Fruit fly (Drosophila melanogaster) whole organism, embryonic: ENCODE results near the gene CG3165.

ENCODE experiments used
- B-H2 ChIP-seq: fragments of 200-800 bp; sonication (Bioruptor generic); optimal IDR thresholded peaks from 2 replicates; lab custom pipeline; 2018; ENCODE audit warnings: missing biosample characterization, mild to moderate bottlenecking, missing genetic modification characterization
- BtbVII ChIP-seq: fragments of 200-800 bp; sonication (Bioruptor generic); optimal IDR thresholded peaks from 3 replicates; lab custom pipeline; 2017; ENCODE audit warnings: missing biosample characterization, mild to moderate bottlenecking, missing genetic modification characterization
- CG10431 ChIP-seq: fragments of 200-800 bp; sonication (Bioruptor generic); optimal IDR thresholded peaks from 3 replicates; lab custom pipeline; 2018; ENCODE audit warnings: missing biosample characterization, mild to moderate bottlenecking, missing genetic modification characterization
- CG11093 ChIP-seq: fragments of 200-800 bp; sonication (Bioruptor generic); IDR thresholded peaks from 3 replicates; pipeline ENCODE4 v1.3.6; 2022; ENCODE audit warnings: missing biosample characterization, missing genetic modification characterization
- CG11247 ChIP-seq: fragments of 200-800 bp; sonication (Bioruptor generic); IDR thresholded peaks from 2 replicates; pipeline ENCODE4 v1.3.6; 2022; ENCODE audit warnings: missing biosample characterization, missing genetic modification characterization
- CG11560 ChIP-seq: fragments of 200-800 bp; sonication (Bioruptor generic); IDR thresholded peaks from 3 replicates; pipeline ENCODE4 v1.3.6; 2022; ENCODE audit warnings: missing biosample characterization, missing genetic modification characterization
- CG13424 ChIP-seq: fragments of 200-800 bp; sonication (Bioruptor generic); optimal IDR thresholded peaks from 2 replicates; lab custom pipeline; 2019; ENCODE audit warnings: missing biosample characterization, mild to moderate bottlenecking, missing genetic modification characterization, moderate library complexity
- CG15479 ChIP-seq: fragments of 200-800 bp; sonication (Bioruptor generic); optimal IDR thresholded peaks from 3 replicates; lab custom pipeline; 2019; ENCODE audit warnings: missing biosample characterization, mild to moderate bottlenecking, missing genetic modification characterization, moderate library complexity
- CG16779 ChIP-seq: fragments of 200-800 bp; sonication (Bioruptor generic); IDR thresholded peaks from 2 replicates; pipeline ENCODE4 v1.3.6; 2022; ENCODE audit warnings: missing biosample characterization, missing genetic modification characterization
- CG16813 ChIP-seq: fragments of 200-800 bp; sonication (Bioruptor generic); IDR thresholded peaks from 3 replicates; pipeline ENCODE4 v1.3.6; 2022; ENCODE audit warnings: missing biosample characterization, missing genetic modification characterization; ENCODE audit not compliant: partially characterized antibody
- CG3065 ChIP-seq: fragments of 200-800 bp; sonication (Bioruptor generic); optimal IDR thresholded peaks from 2 replicates; lab custom pipeline; 2016; ENCODE audit warnings: missing biosample characterization, missing genetic modification characterization
- CG31388 ChIP-seq: fragments of 200-800 bp; sonication (Bioruptor generic); optimal IDR thresholded peaks from 2 replicates; lab custom pipeline; 2016; ENCODE audit warnings: missing biosample characterization, missing genetic modification characterization
- CG3281 ChIP-seq: fragments of 200-800 bp; sonication (Bioruptor generic); optimal IDR thresholded peaks from 3 replicates; lab custom pipeline; 2017; ENCODE audit warnings: missing biosample characterization, mild to moderate bottlenecking, missing genetic modification characterization
- CG6791 ChIP-seq: fragments of 200-800 bp; sonication (Bioruptor generic); IDR thresholded peaks from 3 replicates; pipeline ENCODE4 v1.3.6; 2022; ENCODE audit warnings: missing biosample characterization, missing genetic modification characterization; ENCODE audit not compliant: partially characterized antibody
- CG6813 ChIP-seq: fragments of 200-800 bp; sonication (Bioruptor generic); optimal IDR thresholded peaks from 2 replicates; lab custom pipeline; 2017; ENCODE audit warnings: missing biosample characterization, missing genetic modification characterization, mild to moderate bottlenecking, moderate library complexity, missing genetic modification reagents
- CG8388 ChIP-seq: fragments of 200-800 bp; sonication (Bioruptor generic); optimal IDR thresholded peaks from 2 replicates; lab custom pipeline; 2019; ENCODE audit warnings: missing biosample characterization, mild to moderate bottlenecking, missing genetic modification characterization, moderate library complexity
- CG8924 ChIP-seq: fragments of 200-800 bp; optimal IDR thresholded peaks from 3 replicates; lab custom pipeline; 2019; ENCODE audit warnings: missing biosample characterization, mild to moderate bottlenecking, missing genetic modification characterization, moderate library complexity
- CkIIα-i1 ChIP-seq: fragments of 200-800 bp; sonication (Bioruptor generic); IDR thresholded peaks from 2 replicates; pipeline ENCODE4 v1.3.6; 2022; ENCODE audit warnings: missing biosample characterization, missing genetic modification characterization
- Eip74EF ChIP-seq, 2 experiments: fragments of 200-800 bp in 1 of 2; fragments of >200 bp in 1 of 2; sonication (Bioruptor generic) in 1 of 2; optimal IDR thresholded peaks; 2 replicates each; lab custom pipeline; 2017 to 2019; ENCODE audit warnings: missing biosample characterization in 2 of 2, missing genetic modification characterization in 2 of 2, mild to moderate bottlenecking in 1 of 2, moderate library complexity in 1 of 2
- Fer3 ChIP-seq: fragments of 200-800 bp; sonication (Bioruptor generic); optimal IDR thresholded peaks from 2 replicates; lab custom pipeline; 2018; ENCODE audit warnings: missing biosample characterization, mild to moderate bottlenecking, missing genetic modification characterization, moderate library complexity
- H2.0 ChIP-seq: fragments of 200-800 bp; sonication (Bioruptor generic); IDR thresholded peaks from 2 replicates; pipeline ENCODE4 v1.3.6; 2022; ENCODE audit warnings: missing biosample characterization, missing genetic modification characterization
- HLH3B ChIP-seq: fragments of 200-800 bp; sonication (Bioruptor generic); IDR thresholded peaks from 2 replicates; pipeline ENCODE4 v1.3.6; 2022; ENCODE audit warnings: missing biosample characterization, missing genetic modification characterization
- Lim3 ChIP-seq: fragments of 200-800 bp; sonication (Bioruptor generic); IDR thresholded peaks from 2 replicates; pipeline ENCODE4 v1.3.6; 2022; ENCODE audit warnings: missing biosample characterization, missing genetic modification characterization
- Mad ChIP-seq: fragments of 200-800 bp; sonication (Bioruptor generic); optimal IDR thresholded peaks from 2 replicates; lab custom pipeline; 2016; ENCODE audit warnings: missing biosample characterization, missing genetic modification characterization
- Mes4 ChIP-seq: fragments of 200-800 bp; sonication (Bioruptor generic); optimal IDR thresholded peaks from 2 replicates; lab custom pipeline; 2016; ENCODE audit warnings: missing biosample characterization, missing genetic modification characterization
- TFAM ChIP-seq: fragments of 200-800 bp; sonication (Bioruptor generic); optimal IDR thresholded peaks from 2 replicates; lab custom pipeline; 2017; ENCODE audit warnings: missing biosample characterization, missing genetic modification characterization, inconsistent platforms
- YL-1 ChIP-seq: fragments of 200-800 bp; sonication (Bioruptor generic); optimal IDR thresholded peaks from 3 replicates; lab custom pipeline; 2017; ENCODE audit warnings: missing biosample characterization, mild to moderate bottlenecking, missing genetic modification characterization
- ac ChIP-seq: fragments of 200-800 bp; sonication (Bioruptor generic); optimal IDR thresholded peaks from 3 replicates; lab custom pipeline; 2017; ENCODE audit warnings: missing biosample characterization, mild to moderate bottlenecking, missing genetic modification characterization
- btn ChIP-seq: fragments of 200-800 bp; sonication (Bioruptor generic); optimal IDR thresholded peaks from 2 replicates; lab custom pipeline; 2016; ENCODE audit warnings: missing biosample characterization, missing genetic modification characterization
- cad ChIP-seq: fragments of >200 bp; optimal IDR thresholded peaks from 2 replicates; lab custom pipeline; 2017; ENCODE audit warnings: missing biosample characterization, missing genetic modification characterization
- cg ChIP-seq: fragments of 200-800 bp; sonication (Bioruptor generic); optimal IDR thresholded peaks from 3 replicates; lab custom pipeline; 2019; ENCODE audit warnings: missing biosample characterization, mild to moderate bottlenecking, missing genetic modification characterization, moderate library complexity
- crc ChIP-seq: fragments of 200-800 bp; sonication (Bioruptor generic); optimal IDR thresholded peaks from 2 replicates; lab custom pipeline; 2016; ENCODE audit warnings: missing biosample characterization, missing genetic modification characterization
- danr ChIP-seq: fragments of 200-800 bp; sonication (Bioruptor generic); IDR thresholded peaks from 2 replicates; pipeline ENCODE4 v1.3.6; 2022; ENCODE audit warnings: missing biosample characterization, missing genetic modification characterization
- dati ChIP-seq: fragments of 200-800 bp; sonication (Bioruptor generic); IDR thresholded peaks from 2 replicates; pipeline ENCODE4 v1.3.6; 2022; ENCODE audit warnings: missing biosample characterization, missing genetic modification characterization
- ewg ChIP-seq: fragments of 200-800 bp; sonication (Bioruptor generic); optimal IDR thresholded peaks from 3 replicates; lab custom pipeline; 2017; ENCODE audit warnings: mild to moderate bottlenecking, missing biosample characterization, missing genetic modification reagents, missing genetic modification characterization
- fd64A ChIP-seq: fragments of 200-800 bp; sonication (Bioruptor generic); optimal IDR thresholded peaks from 3 replicates; lab custom pipeline; 2018; ENCODE audit warnings: missing biosample characterization, mild to moderate bottlenecking, missing genetic modification characterization
- gcm ChIP-seq: fragments of 200-800 bp; sonication (Bioruptor generic); optimal IDR thresholded peaks from 2 replicates; lab custom pipeline; 2019; ENCODE audit warnings: missing biosample characterization, mild to moderate bottlenecking, missing genetic modification characterization, moderate library complexity
- hb ChIP-seq: fragments of 200-800 bp; sonication (Bioruptor generic); IDR thresholded peaks from 3 replicates; pipeline ENCODE4 v1.3.6; 2022; ENCODE audit warnings: missing biosample characterization, missing genetic modification characterization; ENCODE audit not compliant: partially characterized antibody
- kah ChIP-seq: fragments of 200-800 bp; sonication (Bioruptor generic); optimal IDR thresholded peaks from 2 replicates; lab custom pipeline; 2018; ENCODE audit warnings: missing biosample characterization, mild to moderate bottlenecking, missing genetic modification characterization
- kay ChIP-seq: fragments of 200-800 bp; sonication (Bioruptor generic); optimal IDR thresholded peaks from 2 replicates; lab custom pipeline; 2016; ENCODE audit warnings: missing biosample characterization, missing genetic modification characterization
- maf-S ChIP-seq: fragments of 200-800 bp; sonication (Bioruptor generic); optimal IDR thresholded peaks from 2 replicates; lab custom pipeline; 2016; ENCODE audit warnings: missing biosample characterization, missing genetic modification characterization
- pan ChIP-seq, 4 experiments: fragments of >200 bp in 3 of 4; fragments of 200-800 bp in 1 of 4; sonication (Bioruptor generic) in 1 of 4; optimal IDR thresholded peaks in 3 of 4; IDR thresholded peaks in 1 of 4; 2 replicates each; pipeline versions ENCODE4 v1.3.6 to Lab custom; 2017 to 2022; ENCODE audit warnings: missing biosample characterization in 2 of 4, missing genetic modification characterization in 2 of 4, mixed read lengths in 1 of 4
- pros ChIP-seq: fragments of 200-800 bp; sonication (Bioruptor generic); optimal IDR thresholded peaks from 3 replicates; lab custom pipeline; 2019; ENCODE audit warnings: missing biosample characterization, mild to moderate bottlenecking, missing genetic modification characterization, moderate library complexity
- sisA ChIP-seq: fragments of 200-800 bp; sonication (Bioruptor generic); IDR thresholded peaks from 2 replicates; pipeline ENCODE4 v1.3.6; 2022; ENCODE audit warnings: missing biosample characterization, missing genetic modification characterization
- sr ChIP-seq: fragments of 200-800 bp; sonication (Bioruptor generic); IDR thresholded peaks from 3 replicates; pipeline ENCODE4 v1.3.6; 2022; ENCODE audit warnings: missing biosample characterization, missing genetic modification characterization
- tll ChIP-seq, 2 experiments: fragments of 200-800 bp in 1 of 2; fragments of >200 bp in 1 of 2; sonication (Bioruptor generic) in 1 of 2; optimal IDR thresholded peaks; 2 replicates each; lab custom pipeline; 2017 to 2019; ENCODE audit warnings: missing biosample characterization in 2 of 2, missing genetic modification characterization in 2 of 2, mild to moderate bottlenecking in 1 of 2, moderate library complexity in 1 of 2
- ttk ChIP-seq: fragments of 200-800 bp; sonication (Bioruptor generic); IDR thresholded peaks from 2 replicates; pipeline ENCODE4 v2.1.2; 2022; ENCODE audit warnings: missing biosample characterization, missing genetic modification characterization
- tup ChIP-seq: fragments of 200-800 bp; sonication (Bioruptor generic); optimal IDR thresholded peaks from 2 replicates; lab custom pipeline; 2016; ENCODE audit warnings: missing biosample characterization, mild to moderate bottlenecking, missing genetic modification characterization, moderate library complexity
- vnd ChIP-seq: fragments of 200-800 bp; sonication (Bioruptor generic); IDR thresholded peaks from 3 replicates; pipeline ENCODE4 v1.3.6; 2022; ENCODE audit warnings: missing biosample characterization, missing genetic modification characterization; ENCODE audit not compliant: partially characterized antibody
- z ChIP-seq: fragments of 200-800 bp; sonication (Bioruptor generic); IDR thresholded peaks from 3 replicates; pipeline ENCODE4 v1.3.6; 2022; ENCODE audit warnings: missing biosample characterization, missing genetic modification characterization

CG3165 gene

DNA sequence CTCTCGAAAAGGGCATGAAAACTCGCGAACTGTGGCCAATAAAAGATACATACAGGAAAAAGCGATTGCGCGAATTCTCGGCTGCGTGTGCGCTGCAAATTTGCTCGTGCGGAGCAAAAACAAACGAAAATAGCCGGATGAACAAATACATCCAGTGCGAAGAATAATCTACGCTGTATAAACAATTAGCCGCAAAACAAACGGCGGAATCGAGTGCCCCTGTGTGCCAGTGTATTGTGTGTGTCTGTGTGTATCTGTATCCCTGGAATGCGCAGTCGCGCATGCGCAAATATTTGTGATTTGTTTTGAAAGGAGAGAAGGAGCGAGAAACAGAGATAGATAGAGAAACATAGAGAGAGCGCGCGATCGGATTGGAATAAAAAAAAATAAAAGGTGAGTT lies 22.7 kb downstream of the CG3165 start (continued):
- TF ChIP-seq CG6791 (GFP tag; lab: Robert Waterston, UW) (peak; percentile 5; the same call in 1 of the 3 replicates), z (GFP tag; lab: Robert Waterston, UW) (no peak), CG16813 (GFP tag; lab: Robert Waterston, UW) (no peak), CG13424 (no peak), B-H2 (no peak), CG15479 (GFP tag; lab: Kevin White, UChicago) (peak; percentile 88), CG31388 (GFP tag; lab: Kevin White, UChicago) (no peak), crc (GFP tag; lab: Kevin White, UChicago) (no peak), BtbVII (GFP tag; lab: Kevin White, UChicago) (no peak), kay (GFP tag; lab: Kevin White, UChicago) (no peak), CG11247 (GFP tag; lab: Robert Waterston, UW) (no peak), CG8924 (tag; lab: Kevin White, UChicago) (no peak), ewg (GFP tag; lab: Kevin White, UChicago) (peak; percentile 49), TFAM (GFP tag; lab: Kevin White, UChicago) (no peak), sisA (GFP tag; lab: Robert Waterston, UW) (no peak), ttk (GFP tag; lab: Robert Waterston, UW) (no peak), H2.0 (GFP tag; lab: Robert Waterston, UW) (no peak), CG16779 (no peak), ac (peak; percentile 44), btn (GFP tag; lab: Kevin White, UChicago) (no peak), kah (GFP tag; lab: Kevin White, UChicago) (no peak), sr (GFP tag; lab: Robert Waterston, UW) (no peak), cg (GFP tag; lab: Kevin White, UChicago) (peak; percentile 23), vnd (GFP tag; lab: Robert Waterston, UW) (no peak), dati (GFP tag; lab: Robert Waterston, UW) (no peak), tll (GFP tag; optimal IDR thresholded peaks at IDR 0.05; lab: Kevin White, UChicago) (peak in 1 of 2 experiments; percentile 50), CG6813 (GFP tag; lab: Kevin White, UChicago) (no peak), CG3065 (GFP tag; lab: Kevin White, UChicago) (no peak), Lim3 (GFP tag; lab: Robert Waterston, UW) (no peak), CG3281 (GFP tag; lab: Kevin White, UChicago) (no peak), pros (GFP tag; lab: Kevin White, UChicago) (no peak), CkIIα-i1 (no peak), danr (GFP tag; lab: Robert Waterston, UW) (no peak), Mad (GFP tag; lab: Kevin White, UChicago) (no peak), hb (GFP tag; lab: Robert Waterston, UW) (no peak), maf-S (no peak), cad (peak; percentile 3), CG10431 (no peak), HLH3B (no peak), YL-1 (GFP tag; lab: Kevin White, UChicago) (peak; percentile 3), pan (optimal IDR thresholded peaks at IDR 0.05; lab: Kevin White, UChicago) (no peak), pan (GFP tag; optimal IDR thresholded peaks at IDR 0.05 in 1 of 2, IDR thresholded peaks at IDR 0.05 in 1 of 2) (no peak), CG8388 (GFP tag; lab: Kevin White, UChicago) (no peak), Mes4 (GFP tag; lab: Kevin White, UChicago) (no peak), Eip74EF (GFP tag; optimal IDR thresholded peaks at IDR 0.05; lab: Kevin White, UChicago) (no peak), CG11560 (no peak), tup (no peak), fd64A (GFP tag; lab: Kevin White, UChicago) (no peak), gcm (GFP tag; lab: Kevin White, UChicago) (no peak), Fer3 (tag; lab: Kevin White, UChicago) (no peak), CG11093 (GFP tag; lab: Robert Waterston, UW) (no peak)
